Fruit fly (Drosophila melanogaster): ENCODE measurements around the gene CG6495.

- no peak for TF ChIP-seq psq (optimal IDR thresholded peaks at IDR 0.05)
- TF ChIP-seq ttk (optimal IDR thresholded peaks at IDR 0.05): no peak
- no peak for TF ChIP-seq Sin3A (optimal IDR thresholded peaks at IDR 0.05)
- TF ChIP-seq insv (optimal IDR thresholded peaks at IDR 0.05): no peak
- no peak for TF ChIP-seq Myc (optimal IDR thresholded peaks at IDR 0.05)
These were observed 13.1 kb downstream of the CG6495 start for dm6 chr2L:10774041-10774440.

All from Kc167 (cell line).